Worm (Caenorhabditis elegans) whole organism, L1 larva: Measurements from ENCODE around the gene F57C2.4.

Source experiments
- C04F5.9 ChIP-seq: sonication (generic microtip); optimal IDR thresholded peaks from 2 replicates; lab custom pipeline; 2016; ENCODE audit warnings: missing genetic modification characterization, missing compliant biosample characterization
- C16A3.4 ChIP-seq: fragments of 150-350 bp; optimal IDR thresholded peaks from 2 replicates; lab custom pipeline; 2014; ENCODE audit warnings: missing biosample characterization, missing genetic modification characterization
- C34B4.2 ChIP-seq: sonication (generic microtip); optimal IDR thresholded peaks from 2 replicates; lab custom pipeline; 2017; ENCODE audit warnings: mild to moderate bottlenecking, missing genetic modification characterization, missing compliant biosample characterization
- alr-1 ChIP-seq: fragments of 200-800 bp; sonication (Bioruptor generic); optimal IDR thresholded peaks from 2 replicates; lab custom pipeline; 2018; ENCODE audit warnings: borderline replicate concordance, mild to moderate bottlenecking, missing genetic modification characterization, missing compliant biosample characterization
- ama-1 ChIP-seq: fragments of 150-350 bp; optimal IDR thresholded peaks from 2 replicates; lab custom pipeline; 2014
- blmp-1 ChIP-seq: fragments of 150-350 bp; optimal IDR thresholded peaks from 2 replicates; lab custom pipeline; 2014; ENCODE audit warnings: missing biosample characterization, missing genetic modification characterization
- ceh-88 ChIP-seq: fragments of 200-800 bp; sonication (Bioruptor generic); IDR thresholded peaks from 2 replicates; pipeline ENCODE4 v1.3.6; 2022; ENCODE audit warnings: missing genetic modification characterization, missing compliant biosample characterization
- ces-1 ChIP-seq: fragments of 150-350 bp; optimal IDR thresholded peaks from 2 replicates; lab custom pipeline; 2014; ENCODE audit warnings: missing biosample characterization, missing genetic modification reagents, missing genetic modification characterization
- dpl-1 ChIP-seq, 3 experiments: fragments of 150-350 bp in 2 of 3; sonication (generic microtip) in 1 of 3; optimal IDR thresholded peaks; 2 replicates each; lab custom pipeline; 2014 to 2017; ENCODE audit warnings: missing biosample characterization in 3 of 3, missing genetic modification characterization in 3 of 3, missing genetic modification reagents in 3 of 3
- dsc-1 ChIP-seq: sonication (generic microtip); optimal IDR thresholded peaks from 2 replicates; lab custom pipeline; 2016; ENCODE audit warnings: mild to moderate bottlenecking, missing genetic modification characterization, missing compliant biosample characterization
- efl-1 ChIP-seq, 4 experiments: fragments of 150-350 bp; optimal IDR thresholded peaks in 3 of 4; peaks in 1 of 4; 1 replicate in 1 of 4; 2 replicates in 3 of 4; lab custom pipeline; 2014; ENCODE audit warnings: missing biosample characterization in 2 of 4, missing genetic modification characterization in 2 of 4, missing genetic modification reagents in 2 of 4
- efl-3 ChIP-seq: fragments of 200-800 bp; sonication (Bioruptor generic); optimal IDR thresholded peaks from 2 replicates; lab custom pipeline; 2018; ENCODE audit warnings: mild to moderate bottlenecking, missing genetic modification characterization, missing compliant biosample characterization
- egl-13 ChIP-seq: sonication (generic microtip); optimal IDR thresholded peaks from 2 replicates; lab custom pipeline; 2016; ENCODE audit warnings: missing genotype, missing genetic modification reagents, missing genetic modification characterization, missing compliant biosample characterization
- egl-27 ChIP-seq, 2 experiments: fragments of 150-350 bp in 1 of 2; sonication (generic microtip); optimal IDR thresholded peaks; 3 replicates each; lab custom pipeline; 2017 to 2018; ENCODE audit warnings: missing biosample characterization in 2 of 2, missing genetic modification characterization in 2 of 2, missing genetic modification reagents in 2 of 2
- elt-3 ChIP-seq, 6 experiments: fragments of 150-350 bp in 1 of 6; sonication (generic microtip); optimal IDR thresholded peaks; 2 replicates each; lab custom pipeline; 2017 to 2018; ENCODE audit warnings: missing biosample characterization in 6 of 6, missing genetic modification characterization in 6 of 6, inconsistent platforms in 1 of 6
- fkh-4 ChIP-seq: sonication (generic microtip); optimal IDR thresholded peaks from 2 replicates; lab custom pipeline; 2016; ENCODE audit warnings: missing compliant biosample characterization, missing genetic modification characterization, borderline replicate concordance
- fkh-8 ChIP-seq: sonication (generic microtip); optimal IDR thresholded peaks from 2 replicates; lab custom pipeline; 2016; ENCODE audit warnings: mild to moderate bottlenecking, missing genetic modification characterization, missing compliant biosample characterization
- grh-1 ChIP-seq: fragments of 200-800 bp; sonication (Bioruptor generic); IDR thresholded peaks from 2 replicates; pipeline ENCODE4 v1.3.6; 2022; ENCODE audit warnings: missing genetic modification reagents, missing genetic modification characterization, missing compliant biosample characterization
- hlh-17 ChIP-seq: fragments of 200-800 bp; sonication (Bioruptor generic); optimal IDR thresholded peaks from 2 replicates; lab custom pipeline; 2018; ENCODE audit warnings: missing genetic modification characterization, mild to moderate bottlenecking, missing compliant biosample characterization, moderate library complexity, borderline replicate concordance
- hpl-2 ChIP-seq: fragments of 150-350 bp; optimal IDR thresholded peaks from 2 replicates; lab custom pipeline; 2014; ENCODE audit warnings: missing biosample characterization, missing genetic modification reagents, missing genetic modification characterization
- irx-1 ChIP-seq: sonication (generic microtip); optimal IDR thresholded peaks from 2 replicates; lab custom pipeline; 2016; ENCODE audit warnings: missing genetic modification characterization, missing compliant biosample characterization
- jun-1 ChIP-seq: fragments of 150-350 bp; optimal IDR thresholded peaks from 2 replicates; lab custom pipeline; 2014; ENCODE audit warnings: missing biosample characterization, missing genetic modification reagents, missing genetic modification characterization
- lin-35 ChIP-seq, 2 experiments: fragments of 150-350 bp; optimal IDR thresholded peaks; 2 replicates each; lab custom pipeline; 2014; ENCODE audit warnings: missing biosample characterization in 2 of 2, missing genetic modification characterization in 2 of 2, missing genetic modification reagents in 2 of 2
- mab-9 ChIP-seq: fragments of 200-800 bp; sonication (Bioruptor generic); IDR thresholded peaks from 2 replicates; pipeline ENCODE4 v1.3.6; 2022; ENCODE audit warnings: missing genetic modification reagents, missing genetic modification characterization, missing compliant biosample characterization
- mef-2 ChIP-seq: fragments of 150-350 bp; optimal IDR thresholded peaks from 2 replicates; lab custom pipeline; 2014; ENCODE audit warnings: missing biosample characterization, missing genetic modification characterization
- mep-1 ChIP-seq: fragments of 150-350 bp; optimal IDR thresholded peaks from 2 replicates; lab custom pipeline; 2014; ENCODE audit warnings: missing biosample characterization, missing genetic modification characterization
- nhr-12 ChIP-seq: sonication (generic microtip); optimal IDR thresholded peaks from 2 replicates; lab custom pipeline; 2017; ENCODE audit warnings: missing biosample characterization, missing genetic modification characterization
- nhr-19 ChIP-seq: fragments of 200-800 bp; sonication (Bioruptor generic); conservative IDR thresholded peaks from 2 replicates; pipeline ENCODE4 v1.3.6; 2022; ENCODE audit warnings: missing genetic modification characterization, missing compliant biosample characterization
- nhr-47 ChIP-seq: sonication (generic microtip); optimal IDR thresholded peaks from 2 replicates; lab custom pipeline; 2016; ENCODE audit warnings: mild to moderate bottlenecking, missing genetic modification characterization, moderate library complexity, missing compliant biosample characterization
- nhr-76 ChIP-seq: sonication (generic microtip); optimal IDR thresholded peaks from 2 replicates; lab custom pipeline; 2017; ENCODE audit warnings: missing biosample characterization, missing genetic modification characterization
- nhr-85 ChIP-seq: sonication (generic microtip); peaks from one replicate; lab custom pipeline; 2016; ENCODE audit warnings: missing genetic modification characterization, inconsistent platforms, missing compliant biosample characterization
- rnt-1 ChIP-seq: sonication (generic microtip); optimal IDR thresholded peaks from 2 replicates; lab custom pipeline; 2016; ENCODE audit warnings: mild to moderate bottlenecking, missing genetic modification characterization, moderate library complexity, missing compliant biosample characterization
- snpc-4 ChIP-seq: fragments of 150-350 bp; optimal IDR thresholded peaks from 2 replicates; lab custom pipeline; 2014; ENCODE audit warnings: missing biosample characterization, missing genetic modification characterization
- sox-4 ChIP-seq: sonication (generic microtip); optimal IDR thresholded peaks from 2 replicates; lab custom pipeline; 2016; ENCODE audit warnings: missing genetic modification characterization, missing compliant biosample characterization
- sptf-1 ChIP-seq: fragments of 150-350 bp; optimal IDR thresholded peaks from 2 replicates; lab custom pipeline; 2014; ENCODE audit warnings: missing biosample characterization, missing genetic modification characterization
- tbx-2 ChIP-seq: sonication (generic microtip); optimal IDR thresholded peaks from 2 replicates; lab custom pipeline; 2016; ENCODE audit warnings: missing genetic modification characterization, missing compliant biosample characterization
- tlp-1 ChIP-seq: fragments of 150-350 bp; optimal IDR thresholded peaks from 2 replicates; lab custom pipeline; 2014; ENCODE audit warnings: missing biosample characterization, missing genetic modification characterization
- unc-62 ChIP-seq: fragments of 150-350 bp; optimal IDR thresholded peaks from 2 replicates; lab custom pipeline; 2014; ENCODE audit warnings: missing biosample characterization, missing genetic modification reagents, missing genetic modification characterization
- unc-86 ChIP-seq: sonication (generic microtip); optimal IDR thresholded peaks from 2 replicates; lab custom pipeline; 2016; ENCODE audit warnings: missing genetic modification characterization, missing compliant biosample characterization
- unc-98 ChIP-seq: fragments of 200-800 bp; sonication (Bioruptor generic); IDR thresholded peaks from 2 replicates; pipeline ENCODE4 v1.3.6; 2022; ENCODE audit warnings: missing genetic modification characterization, missing compliant biosample characterization
- vab-15 ChIP-seq: sonication (generic microtip); optimal IDR thresholded peaks from 2 replicates; lab custom pipeline; 2017; ENCODE audit warnings: missing genotype, mild to moderate bottlenecking, missing genetic modification characterization, missing compliant biosample characterization
- xbp-1 ChIP-seq: sonication (generic microtip); optimal IDR thresholded peaks from 2 replicates; lab custom pipeline; 2016; ENCODE audit warnings: missing genetic modification characterization, missing compliant biosample characterization

Gene F57C2.4

DNA sequence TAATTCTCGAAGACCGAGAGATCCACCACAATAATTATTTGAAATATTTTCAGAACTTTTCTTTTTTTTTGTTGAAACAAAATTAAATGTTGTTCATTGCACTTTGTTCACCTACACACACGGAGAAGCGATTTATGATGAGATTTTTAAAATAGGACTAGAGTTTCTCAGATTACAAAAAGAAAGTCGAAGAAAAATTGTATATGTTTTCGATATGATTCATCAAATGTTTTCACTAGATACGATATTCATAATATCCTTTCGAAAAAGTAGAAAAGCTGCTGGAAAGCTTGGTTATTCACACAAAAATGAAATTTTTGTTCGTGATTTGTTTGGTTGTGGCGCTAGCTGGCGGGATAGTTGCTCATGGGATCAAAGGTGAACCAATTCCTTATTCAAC is at the start of gene F57C2.4:
TSS of gene F57C2.4 (plus strand) at position 301 of the 400 bp plus-strand sequence.
- TF ChIP-seq C34B4.2 = no peak
- TF ChIP-seq irx-1 (tag; lab: Kevin White, UChicago) = no peak
- no peak for TF ChIP-seq nhr-47

DNA sequence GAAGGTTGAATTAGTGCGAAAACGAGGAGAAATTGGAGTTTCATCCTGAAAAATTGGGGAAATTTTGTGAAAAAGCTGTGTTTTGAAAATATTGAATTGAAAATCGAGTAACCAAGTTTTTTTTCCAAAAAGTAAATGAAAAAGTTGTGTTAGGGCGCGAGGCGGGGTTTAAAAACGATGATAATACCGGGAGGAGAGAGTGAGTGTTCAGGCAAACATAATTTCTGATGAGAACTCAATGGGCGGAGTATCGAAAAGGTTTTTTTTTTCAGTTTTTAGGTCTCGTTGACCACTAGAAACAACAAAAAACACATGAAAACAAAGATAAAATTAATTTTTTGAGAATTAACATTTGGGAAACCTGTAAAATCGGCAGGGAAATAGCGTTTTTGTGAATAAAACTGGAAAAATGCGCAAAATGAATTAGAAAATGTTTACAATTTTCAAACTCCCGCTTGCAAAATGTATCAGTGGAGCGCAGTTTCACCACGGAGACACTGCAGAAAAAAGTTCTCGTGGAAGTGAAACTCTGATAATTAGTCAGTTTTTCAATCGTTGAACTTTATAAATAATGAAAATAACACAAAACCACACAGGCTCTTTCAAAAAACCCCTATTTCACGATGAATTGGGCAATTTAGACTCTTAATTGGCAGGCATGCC is 45.4 kb upstream of the F57C2.4 start, which contains the start of gene C13B4.1:
TSS of gene C13B4.1 (minus strand) at position 51 of the 663 bp plus-strand sequence.
- TF ChIP-seq efl-1 (optimal IDR thresholded peaks at IDR 0.05; lab: Kevin White, UChicago) = peak; percentile 76 to 96
- TF ChIP-seq efl-1 (GFP tag; optimal IDR thresholded peaks at IDR 0.05 in 1 of 2; lab: Kevin White, UChicago) = peak; percentile 75 to 96
- no peak for TF ChIP-seq C04F5.9 (tag; lab: Kevin White, UChicago)
- no peak for TF ChIP-seq ceh-88 (GFP tag; lab: Robert Waterston, UW)
- TF ChIP-seq nhr-76 (tag; lab: Kevin White, UChicago) = no peak
- TF ChIP-seq nhr-85 (tag; lab: Kevin White, UChicago) = peak; percentile 71
- no peak for TF ChIP-seq sox-4 (tag; lab: Kevin White, UChicago)
- no peak for TF ChIP-seq tbx-2 (tag; lab: Kevin White, UChicago)
- TF ChIP-seq lin-35 (GFP tag; optimal IDR thresholded peaks at IDR 0.05; lab: Kevin White, UChicago) = peak; percentile 31 to 85
- TF ChIP-seq hpl-2 (GFP tag; lab: Kevin White, UChicago) = peak; percentile 59
- peak; percentile 45 to 76 (median 57) for TF ChIP-seq dpl-1 (GFP tag; optimal IDR thresholded peaks at IDR 0.05; lab: Kevin White, UChicago)
- no peak for TF ChIP-seq C16A3.4

DNA sequence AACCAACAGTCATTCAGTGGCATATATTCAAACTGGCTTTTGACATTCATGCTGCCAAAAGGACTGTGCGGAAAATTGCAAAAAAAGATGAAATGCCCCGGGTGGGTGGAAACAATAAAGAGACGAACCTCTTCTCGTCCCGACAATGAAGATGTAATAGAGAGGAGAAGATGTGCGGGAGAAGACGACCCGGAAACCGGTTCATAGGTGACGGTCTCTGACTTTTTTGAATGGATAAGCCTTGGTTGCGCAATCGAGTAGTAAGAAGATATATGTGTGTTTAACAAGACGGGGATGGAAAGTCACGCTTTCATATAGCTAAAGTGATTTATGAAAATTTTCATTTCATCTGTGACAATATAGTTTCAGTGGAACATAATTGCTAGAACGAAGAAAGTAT is 44.3 kb upstream of the F57C2.4 start:
- TF ChIP-seq blmp-1 = peak; percentile 84
- TF ChIP-seq mef-2 (tag; lab: Kevin White, UChicago) = no peak
- TF ChIP-seq C04F5.9 (tag; lab: Kevin White, UChicago) = no peak
- no peak for TF ChIP-seq egl-27 (tag; optimal IDR thresholded peaks at IDR 0.05; lab: Kevin White, UChicago)
- no peak for TF ChIP-seq sox-4 (tag; lab: Kevin White, UChicago)
- TF ChIP-seq ces-1 (GFP tag; lab: Kevin White, UChicago) = no peak
- TF ChIP-seq elt-3 (tag; optimal IDR thresholded peaks at IDR 0.05; lab: Kevin White, UChicago) = peak in 1 of 6 experiments; percentile 21
- TF ChIP-seq grh-1 (GFP tag; lab: Robert Waterston, UW) = peak; percentile 48
- no peak for TF ChIP-seq tbx-2 (tag; lab: Kevin White, UChicago)
- TF ChIP-seq nhr-85 (tag; lab: Kevin White, UChicago) = peak; percentile 4
- no peak for TF ChIP-seq snpc-4 (tag; lab: Kevin White, UChicago)
- TF ChIP-seq efl-3 (GFP tag; lab: Kevin White, UChicago) = no peak

DNA sequence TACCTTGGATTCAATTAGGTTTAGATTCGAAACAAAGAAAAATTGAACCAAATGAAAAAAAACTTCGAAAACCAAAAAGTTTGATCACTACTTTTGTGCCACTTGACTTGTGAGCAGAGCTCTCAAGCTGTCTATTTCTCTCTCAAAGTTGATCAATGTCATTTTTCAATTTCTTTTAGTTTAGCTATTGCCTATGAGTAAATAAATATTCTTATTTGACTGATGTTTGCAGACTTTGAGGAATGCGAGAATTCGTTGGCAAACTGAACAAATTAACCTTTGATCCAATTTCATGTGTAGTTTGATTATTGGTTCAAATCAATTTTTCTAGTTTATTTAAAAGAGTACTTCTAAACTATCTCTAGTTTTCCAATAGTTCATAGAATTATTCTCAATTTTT is 41.3 kb upstream of the F57C2.4 start:
- no peak for TF ChIP-seq xbp-1 (tag; lab: Kevin White, UChicago)
- no peak for TF ChIP-seq vab-15 (tag; lab: Kevin White, UChicago)
- no peak for TF ChIP-seq efl-1 (optimal IDR thresholded peaks at IDR 0.05; lab: Kevin White, UChicago)
- TF ChIP-seq efl-1 (GFP tag; optimal IDR thresholded peaks at IDR 0.05 in 1 of 2; lab: Kevin White, UChicago) = peak in 1 of 2 experiments; percentile 62
- no peak for TF ChIP-seq mab-9 (GFP tag; lab: Robert Waterston, UW)
- no peak for TF ChIP-seq nhr-85 (tag; lab: Kevin White, UChicago)
- TF ChIP-seq, all 84 proteins: peak for 1

DNA sequence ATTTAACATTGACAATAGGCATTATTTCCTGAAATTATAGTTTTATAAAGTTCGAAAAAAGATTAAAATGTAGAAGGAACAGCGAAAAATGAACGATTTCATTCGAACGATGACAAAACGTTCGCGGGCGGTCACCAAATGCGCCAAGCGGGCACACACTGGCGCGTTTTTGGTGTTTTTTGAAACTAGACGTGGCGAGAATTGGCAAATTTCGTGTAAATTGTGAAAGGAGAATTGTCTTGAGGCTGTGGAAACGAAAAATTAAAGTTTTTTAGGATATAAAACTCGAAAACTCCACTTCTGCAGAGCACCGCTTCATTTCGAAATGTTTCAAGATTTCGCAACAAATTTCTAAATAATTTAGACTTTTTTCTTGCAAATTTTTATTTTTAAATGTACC is 36.5 kb upstream of the F57C2.4 start, which contains the start of gene usp-14:
TSS of gene usp-14 (minus strand) at position 28 of the 400 bp plus-strand sequence.
- TF ChIP-seq sptf-1 (tag; lab: Kevin White, UChicago) (no peak), nhr-19 (GFP tag; lab: Robert Waterston, UW) (peak; percentile 63), nhr-85 (tag; lab: Kevin White, UChicago) (peak; percentile 79), fkh-8 (tag; lab: Kevin White, UChicago) (peak; percentile 55), jun-1 (peak; percentile 31), alr-1 (tag; lab: Kevin White, UChicago) (no peak), ama-1 (lab: Kevin White, UChicago) (no peak), egl-27 (tag; optimal IDR thresholded peaks at IDR 0.05; lab: Kevin White, UChicago) (no peak), snpc-4 (tag; lab: Kevin White, UChicago) (peak; percentile 68), unc-98 (no peak), hlh-17 (GFP tag; lab: Kevin White, UChicago) (no peak), dsc-1 (tag; lab: Kevin White, UChicago) (peak; percentile 40), unc-86 (tag; lab: Kevin White, UChicago) (peak; percentile 30), tbx-2 (tag; lab: Kevin White, UChicago) (peak; percentile 66), nhr-76 (tag; lab: Kevin White, UChicago) (no peak), mep-1 (tag; lab: Kevin White, UChicago) (peak; percentile 66), tlp-1 (tag; lab: Kevin White, UChicago) (no peak), unc-62 (GFP tag; lab: Kevin White, UChicago) (no peak), efl-1 (optimal IDR thresholded peaks at IDR 0.05; lab: Kevin White, UChicago) (peak; percentile 77 to 80), efl-1 (GFP tag; optimal IDR thresholded peaks at IDR 0.05 in 1 of 2; lab: Kevin White, UChicago) (peak; percentile 82 to 98), nhr-12 (tag; lab: Kevin White, UChicago) (no peak), rnt-1 (tag; lab: Kevin White, UChicago) (peak; percentile 72), fkh-4 (no peak), egl-13 (tag; lab: Kevin White, UChicago) (peak; percentile 20)
